Fruit fly (Drosophila melanogaster): ENCODE results near the gene CG17129.

CG17129 gene

dm6 chr3L:675856-676255 is 4.3 kb downstream of the CG17129 start:
- TF ChIP-seq seq (GFP tag; IDR thresholded peaks at IDR 0.05) (peak; percentile 37; the same call in 1 of the 2 replicates), Hey (tag; optimal IDR thresholded peaks at IDR 0.05) (peak; percentile 45), CG9609 (GFP tag; optimal IDR thresholded peaks at IDR 0.05) (no peak), HLHmδ (GFP tag; optimal IDR thresholded peaks at IDR 0.05) (no peak), gsb-n (tag; optimal IDR thresholded peaks at IDR 0.05) (peak; percentile 57), sens (GFP tag) (peak; percentile 41), CG34224 (GFP tag; IDR thresholded peaks at IDR 0.05; ENCODE audit: partially characterized antibody) (no peak), lov (optimal IDR thresholded peaks at IDR 0.05) (no peak), lov (GFP tag; IDR thresholded peaks at IDR 0.05) (0 out of 3 replicates have a peak, but pooled peaks have one; percentile 25), pros (GFP tag; optimal IDR thresholded peaks at IDR 0.05) (peak; percentile 81), nerfin-1 (tag; optimal IDR thresholded peaks at IDR 0.05) (peak; percentile 65)

dm6 chr3L:673324-673723 is 6.8 kb downstream of the CG17129 start:
- TF ChIP-seq sd (tag; optimal IDR thresholded peaks at IDR 0.05) = peak; percentile 63
- peak; percentile 0 for TF ChIP-seq CG11504 (tag; optimal IDR thresholded peaks at IDR 0.05)
- TF ChIP-seq Opbp (GFP tag; IDR thresholded peaks at IDR 0.05; ENCODE audit: partially characterized antibody) = 0 out of 3 replicates have a peak, but pooled peaks have one; percentile 11
- TF ChIP-seq HLH4C (GFP tag; IDR thresholded peaks at IDR 0.05; ENCODE audit: partially characterized antibody) = 0 out of 3 replicates have a peak, but pooled peaks have one; percentile 24
- 0 out of 2 replicates have a peak, but pooled peaks have one; percentile 13 for TF ChIP-seq Scr (GFP tag; IDR thresholded peaks at IDR 0.05; ENCODE audit: partially characterized antibody)
- peak; percentile 53; the same call in 1 of the 3 replicates for TF ChIP-seq CG6791 (GFP tag; IDR thresholded peaks at IDR 0.05; ENCODE audit: partially characterized antibody)
- TF ChIP-seq Sox100B (GFP tag; optimal IDR thresholded peaks at IDR 0.05) = no peak
- TF ChIP-seq sens (GFP tag) = peak; percentile 41
- peak; percentile 4 for TF ChIP-seq ewg (GFP tag; optimal IDR thresholded peaks at IDR 0.05)
- peak; percentile 94 for TF ChIP-seq Nf-YC (tag; optimal IDR thresholded peaks at IDR 0.05)
- TF ChIP-seq CoRest (tag; optimal IDR thresholded peaks at IDR 0.05) = no peak
- TF ChIP-seq Nf-YB (GFP tag; optimal IDR thresholded peaks at IDR 0.05) = peak; percentile 92
- no peak for TF ChIP-seq CG9932 (GFP tag; IDR thresholded peaks at IDR 0.05)
- TF ChIP-seq Tbp (GFP tag; optimal IDR thresholded peaks at IDR 0.05) = peak; percentile 46
- TF ChIP-seq CG32767 (GFP tag; IDR thresholded peaks at IDR 0.05) = no peak
- no peak for TF ChIP-seq CG12299 (tag; optimal IDR thresholded peaks at IDR 0.05)
- TF ChIP-seq CG11695 (GFP tag; IDR thresholded peaks at IDR 0.05) = no peak
- TF ChIP-seq hkb (optimal IDR thresholded peaks at IDR 0.05) = peak; percentile 63
- no peak for TF ChIP-seq hkb (GFP tag; IDR thresholded peaks at IDR 0.05)
- TF ChIP-seq aop (GFP tag; IDR thresholded peaks at IDR 0.05) = no peak
- TF ChIP-seq slbo (GFP tag; IDR thresholded peaks at IDR 0.05) = no peak
- TF ChIP-seq nerfin-2 (GFP tag; IDR thresholded peaks at IDR 0.05; ENCODE audit: partially characterized antibody) = peak; percentile 52
- TF ChIP-seq CG7357 (GFP tag; IDR thresholded peaks at IDR 0.05) = no peak
- TF ChIP-seq Deaf1 (tag; optimal IDR thresholded peaks at IDR 0.05) = peak; percentile 94
- TF ChIP-seq CG9817 (tag; optimal IDR thresholded peaks at IDR 0.05) = no peak
- TF ChIP-seq pros (GFP tag; optimal IDR thresholded peaks at IDR 0.05) = peak; percentile 54
- no peak for TF ChIP-seq klu (GFP tag; IDR thresholded peaks at IDR 0.05)
- TF ChIP-seq Xbp1 (GFP tag; optimal IDR thresholded peaks at IDR 0.05) = no peak
- peak; percentile 30; the same call in 1 of the 2 replicates for TF ChIP-seq chm (GFP tag; IDR thresholded peaks at IDR 0.05)
- 0 out of 4 replicates have a peak, but pooled peaks have one; percentile 66 for TF ChIP-seq chinmo (GFP tag; IDR thresholded peaks at IDR 0.05; ENCODE audit: partially characterized antibody)
- no peak for TF ChIP-seq cad (GFP tag; optimal IDR thresholded peaks at IDR 0.05)
- no peak for TF ChIP-seq lov (optimal IDR thresholded peaks at IDR 0.05)
- no peak for TF ChIP-seq lov (GFP tag; IDR thresholded peaks at IDR 0.05)
- TF ChIP-seq Trl (optimal IDR thresholded peaks at IDR 0.05) = peak; percentile 42 to 65
- no peak for TF ChIP-seq Trl (GFP tag; optimal IDR thresholded peaks at IDR 0.05)
- TF ChIP-seq oc (tag; optimal IDR thresholded peaks at IDR 0.05) = peak; percentile 12
- peak; percentile 23; the same call in 1 of the 2 replicates for TF ChIP-seq sna (GFP tag; IDR thresholded peaks at IDR 0.05; ENCODE audit: partially characterized antibody)
